Worm (Caenorhabditis elegans) whole organism, mixed stage, embryonic: ENCODE results near the gene nhr-25.

ENCODE experiments used
- ceh-83 ChIP-seq: fragments of 200-800 bp; sonication (Bioruptor generic); optimal IDR thresholded peaks from 2 replicates; lab custom pipeline; 2018; ENCODE audit warnings: mild to moderate bottlenecking, missing genetic modification characterization, missing compliant biosample characterization
- ces-1 ChIP-seq: fragments of 150-350 bp; optimal IDR thresholded peaks from 2 replicates; lab custom pipeline; 2014; ENCODE audit warnings: missing biosample characterization, missing genetic modification reagents, missing genetic modification characterization
- elt-1 ChIP-seq: sonication (generic microtip); optimal IDR thresholded peaks from 2 replicates; lab custom pipeline; 2017; ENCODE audit warnings: missing genetic modification characterization, mild to moderate bottlenecking, missing compliant biosample characterization, antibody characterized with exemption, moderate library complexity, borderline replicate concordance; ENCODE audit not compliant: insufficient read depth
- elt-3 ChIP-seq: fragments of 150-350 bp; optimal IDR thresholded peaks from 2 replicates; lab custom pipeline; 2014; ENCODE audit warnings: missing biosample characterization, missing genetic modification characterization
- lin-13 ChIP-seq: fragments of 150-350 bp; optimal IDR thresholded peaks from 2 replicates; lab custom pipeline; 2014; ENCODE audit warnings: missing biosample characterization, missing genetic modification characterization
- nhr-2 ChIP-seq: fragments of 150-350 bp; optimal IDR thresholded peaks from 2 replicates; lab custom pipeline; 2014; ENCODE audit warnings: missing biosample characterization, missing genetic modification characterization
- nhr-237 ChIP-seq: fragments of 150-350 bp; optimal IDR thresholded peaks from 2 replicates; lab custom pipeline; 2014; ENCODE audit warnings: missing biosample characterization, missing genetic modification characterization
- pha-4 ChIP-seq: fragments of 150-350 bp; optimal IDR thresholded peaks from 2 replicates; lab custom pipeline; 2018; ENCODE audit warnings: missing biosample characterization, missing genetic modification reagents, missing genetic modification characterization
- snpc-4 ChIP-seq: fragments of 150-350 bp; optimal IDR thresholded peaks from 2 replicates; lab custom pipeline; 2014; ENCODE audit warnings: missing biosample characterization, missing genetic modification characterization
- sptf-1 ChIP-seq: sonication (generic microtip); optimal IDR thresholded peaks from 2 replicates; lab custom pipeline; 2017; ENCODE audit warnings: mild to moderate bottlenecking, missing genetic modification characterization, moderate library complexity, missing compliant biosample characterization
- unc-39 ChIP-seq: fragments of 150-350 bp; optimal IDR thresholded peaks from 2 replicates; lab custom pipeline; 2014; ENCODE audit warnings: missing biosample characterization, missing genetic modification characterization
- unc-62 ChIP-seq: fragments of 150-350 bp; optimal IDR thresholded peaks from 2 replicates; lab custom pipeline; 2014; ENCODE audit warnings: missing biosample characterization, missing genetic modification reagents, missing genetic modification characterization

ce11 chrX:13009645-13010044, 1.4 kb downstream of the nhr-25 start:
- TF ChIP-seq elt-3 (tag; lab: Kevin White, UChicago) (no peak), snpc-4 (tag; lab: Kevin White, UChicago) (no peak), ceh-83 (GFP tag; lab: Kevin White, UChicago) (no peak), sptf-1 (tag; lab: Kevin White, UChicago) (no peak), pha-4 (tag; lab: Kevin White, UChicago) (no peak), unc-62 (no peak), unc-39 (tag; lab: Kevin White, UChicago) (no peak), ces-1 (GFP tag; lab: Kevin White, UChicago) (no peak), nhr-237 (no peak), nhr-2 (no peak), elt-1 (tag; lab: Kevin White, UChicago) (no peak), lin-13 (tag; lab: Kevin White, UChicago) (no peak)
